Worm (Caenorhabditis elegans) whole organism, midembryonic: ENCODE results near the gene fmi-1.

Experiments used
- T22C8.4 ChIP-seq: fragments of 200-800 bp; sonication (Bioruptor generic); IDR thresholded peaks from 2 replicates; pipeline ENCODE4 v1.3.6; 2022; ENCODE audit warnings: missing genetic modification characterization, missing compliant biosample characterization
- cog-1 ChIP-seq: sonication (generic microtip); optimal IDR thresholded peaks from 2 replicates; lab custom pipeline; 2016; ENCODE audit warnings: missing genetic modification characterization, missing compliant biosample characterization
- flt-1 ChIP-seq: fragments of 200-800 bp; sonication (Bioruptor generic); IDR thresholded peaks from 2 replicates; pipeline ENCODE4 v1.3.6; 2022; ENCODE audit warnings: missing genetic modification characterization, missing compliant biosample characterization
- med-1 ChIP-seq: sonication (generic microtip); optimal IDR thresholded peaks from 2 replicates; lab custom pipeline; 2017; ENCODE audit warnings: missing genetic modification characterization, mild to moderate bottlenecking, missing compliant biosample characterization, antibody characterized with exemption, missing genetic modification reagents; ENCODE audit not compliant: insufficient read depth
- ref-1 ChIP-seq: fragments of 200-800 bp; sonication (Bioruptor generic); conservative IDR thresholded peaks from 2 replicates; pipeline ENCODE4 v1.3.6; 2022; ENCODE audit warnings: missing genetic modification reagents, missing genetic modification characterization, missing compliant biosample characterization
- ztf-23 ChIP-seq: fragments of 200-800 bp; sonication (Bioruptor generic); IDR thresholded peaks from 2 replicates; pipeline ENCODE4 v1.3.6; 2022; ENCODE audit warnings: missing genetic modification reagents, missing genetic modification characterization, missing compliant biosample characterization
- ztf-29 ChIP-seq: fragments of 200-800 bp; sonication (Bioruptor generic); IDR thresholded peaks from 2 replicates; pipeline ENCODE4 v1.3.6; 2022; ENCODE audit warnings: missing genetic modification reagents, missing genetic modification characterization, missing compliant biosample characterization

- TF ChIP-seq ztf-23: no peak
- no peak for TF ChIP-seq med-1
- no peak for TF ChIP-seq ztf-29
- no peak for TF ChIP-seq flt-1 (GFP tag; lab: Robert Waterston, UW)
- no peak for TF ChIP-seq ref-1 (GFP tag; lab: Robert Waterston, UW)
- no peak for TF ChIP-seq cog-1 (tag; lab: Kevin White, UChicago)
- no peak for TF ChIP-seq T22C8.4
Observed at ce11 chrV:13046125-13047123, 27.6 kb downstream of the fmi-1 start.
